Worm (Caenorhabditis elegans) whole organism, L4 larva: Measurements from ENCODE around the gene F31D4.5.

Source experiments
- F10B5.3 ChIP-seq: sonication (generic microtip); optimal IDR thresholded peaks from 2 replicates; lab custom pipeline; 2016; ENCODE audit warnings: mild to moderate bottlenecking, missing genetic modification characterization, missing compliant biosample characterization
- F26F4.8 ChIP-seq: fragments of 200-800 bp; sonication (Bioruptor generic); conservative IDR thresholded peaks from 2 replicates; pipeline ENCODE4 v1.3.6; 2022; ENCODE audit warnings: missing genetic modification characterization, missing compliant biosample characterization
- F37D6.2 ChIP-seq: sonication (generic microtip); optimal IDR thresholded peaks from 2 replicates; lab custom pipeline; 2016; ENCODE audit warnings: mild to moderate bottlenecking, missing genetic modification characterization, missing compliant biosample characterization
- F44E2.7 ChIP-seq: fragments of 200-800 bp; sonication (Bioruptor generic); IDR thresholded peaks from 2 replicates; pipeline ENCODE4 v2.1.2; 2022; ENCODE audit warnings: missing genetic modification characterization, missing compliant biosample characterization
- Y105C5A.15 ChIP-seq: fragments of 200-800 bp; sonication (Bioruptor generic); IDR thresholded peaks from 2 replicates; pipeline ENCODE4 v1.3.6; 2022; ENCODE audit warnings: missing genetic modification characterization, missing compliant biosample characterization
- Y48G9A.11 ChIP-seq: fragments of 200-800 bp; sonication (Bioruptor generic); IDR thresholded peaks from 2 replicates; pipeline ENCODE4 v1.3.6; 2022; ENCODE audit warnings: missing genetic modification reagents, missing genetic modification characterization, missing compliant biosample characterization
- Y5F2A.4 ChIP-seq: fragments of 200-800 bp; sonication (Bioruptor generic); optimal IDR thresholded peaks from 2 replicates; lab custom pipeline; 2018; ENCODE audit warnings: mild to moderate bottlenecking, missing genetic modification characterization, missing compliant biosample characterization
- Y75B8A.6 ChIP-seq: fragments of 200-800 bp; sonication (Bioruptor generic); IDR thresholded peaks from 2 replicates; pipeline ENCODE4 v1.3.6; 2022; ENCODE audit warnings: missing genetic modification reagents, missing genetic modification characterization, missing compliant biosample characterization
- aha-1 ChIP-seq: fragments of 150-350 bp; peaks from one replicate; lab custom pipeline; 2014; ENCODE audit warnings: missing biosample characterization, missing genetic modification characterization
- ama-1 ChIP-seq: fragments of 150-350 bp; optimal IDR thresholded peaks from 2 replicates; lab custom pipeline; 2014; ENCODE audit warnings: inconsistent platforms, mixed read lengths
- ceh-20 ChIP-seq: fragments of 200-800 bp; sonication (Bioruptor generic); IDR thresholded peaks from 2 replicates; pipeline ENCODE4 v1.3.6; 2022; ENCODE audit warnings: missing genetic modification reagents, missing genetic modification characterization, missing compliant biosample characterization
- ceh-28 ChIP-seq: fragments of 150-350 bp; optimal IDR thresholded peaks from 2 replicates; lab custom pipeline; 2014; ENCODE audit warnings: missing biosample characterization, missing genetic modification reagents, missing genetic modification characterization
- ces-1 ChIP-seq: fragments of 150-350 bp; sonication (generic microtip); optimal IDR thresholded peaks from 4 replicates; lab custom pipeline; 2014; ENCODE audit warnings: missing biosample characterization, missing genetic modification reagents, missing genetic modification characterization
- daf-8 ChIP-seq: fragments of 200-800 bp; sonication (Bioruptor generic); IDR thresholded peaks from 2 replicates; pipeline ENCODE4 v1.3.6; 2022; ENCODE audit warnings: missing genetic modification characterization, missing compliant biosample characterization
- dpl-1 ChIP-seq: fragments of 150-350 bp; optimal IDR thresholded peaks from 2 replicates; lab custom pipeline; 2014; ENCODE audit warnings: missing biosample characterization, missing genetic modification reagents, missing genetic modification characterization
- egl-43 ChIP-seq: fragments of 200-800 bp; sonication (Bioruptor generic); IDR thresholded peaks from 2 replicates; pipeline ENCODE4 v1.3.6; 2022; ENCODE audit warnings: missing genetic modification reagents, missing genetic modification characterization, missing compliant biosample characterization
- fkh-10 ChIP-seq: fragments of 150-350 bp; optimal IDR thresholded peaks from 2 replicates; lab custom pipeline; 2014; ENCODE audit warnings: missing biosample characterization, missing genetic modification reagents, missing genetic modification characterization
- gei-8 ChIP-seq: fragments of 200-800 bp; sonication (Bioruptor generic); optimal IDR thresholded peaks from 2 replicates; lab custom pipeline; 2018; ENCODE audit warnings: mild to moderate bottlenecking, missing genetic modification characterization, missing compliant biosample characterization
- hif-1 ChIP-seq, 2 experiments: sonication (generic microtip); optimal IDR thresholded peaks; 2 replicates each; lab custom pipeline; 2016 to 2017; ENCODE audit warnings: missing compliant biosample characterization in 2 of 2, missing genetic modification characterization in 2 of 2, missing genetic modification reagents in 2 of 2, missing genotype in 2 of 2, mild to moderate bottlenecking in 1 of 2
- hlh-11 ChIP-seq: fragments of 200-800 bp; sonication (Bioruptor generic); optimal IDR thresholded peaks from 2 replicates; lab custom pipeline; 2018; ENCODE audit warnings: mild to moderate bottlenecking, missing genetic modification characterization, missing compliant biosample characterization
- hlh-30 ChIP-seq: sonication (generic microtip); optimal IDR thresholded peaks from 2 replicates; lab custom pipeline; 2017; ENCODE audit warnings: antibody characterized with exemption, mild to moderate bottlenecking, missing genetic modification characterization, missing compliant biosample characterization; ENCODE audit not compliant: insufficient read depth
- hmg-1.1 ChIP-seq: fragments of 200-800 bp; sonication (Bioruptor generic); IDR thresholded peaks from 2 replicates; pipeline ENCODE4 v1.3.6; 2022; ENCODE audit warnings: missing genetic modification reagents, missing genetic modification characterization, missing compliant biosample characterization
- lin-13 ChIP-seq: fragments of 150-350 bp; optimal IDR thresholded peaks from 2 replicates; lab custom pipeline; 2014; ENCODE audit warnings: missing biosample characterization, missing genetic modification reagents, missing genetic modification characterization
- lir-3 ChIP-seq: sonication (generic microtip); optimal IDR thresholded peaks from 2 replicates; lab custom pipeline; 2016; ENCODE audit warnings: mild to moderate bottlenecking, missing genetic modification characterization, missing compliant biosample characterization
- lsy-2 ChIP-seq, 2 experiments: fragments of 150-350 bp in 1 of 2; sonication (generic microtip) in 1 of 2; optimal IDR thresholded peaks; 2 replicates each; lab custom pipeline; 2014 to 2017; ENCODE audit warnings: missing biosample characterization in 2 of 2, missing genetic modification characterization in 2 of 2
- madf-9 ChIP-seq: fragments of 200-800 bp; sonication (Bioruptor generic); conservative IDR thresholded peaks from 2 replicates; pipeline ENCODE4 v1.3.6; 2022; ENCODE audit warnings: missing genetic modification reagents, missing genetic modification characterization, missing compliant biosample characterization
- mdl-1 ChIP-seq, 2 experiments: fragments of 150-350 bp in 1 of 2; sonication (generic microtip) in 1 of 2; optimal IDR thresholded peaks; 2 replicates each; lab custom pipeline; 2014 to 2017; ENCODE audit warnings: missing biosample characterization in 2 of 2, missing genetic modification characterization in 2 of 2
- mes-2 ChIP-seq: sonication (generic microtip); optimal IDR thresholded peaks from 2 replicates; lab custom pipeline; 2016; ENCODE audit warnings: missing genotype, mild to moderate bottlenecking, missing genetic modification characterization, missing compliant biosample characterization; ENCODE audit not compliant: poor library complexity, severe bottlenecking
- mxl-3 ChIP-seq: fragments of 200-800 bp; sonication (Bioruptor generic); optimal IDR thresholded peaks from 2 replicates; lab custom pipeline; 2018; ENCODE audit warnings: mild to moderate bottlenecking, missing genetic modification characterization, missing compliant biosample characterization
- nhr-10 ChIP-seq: fragments of 150-350 bp; optimal IDR thresholded peaks from 2 replicates; lab custom pipeline; 2014; ENCODE audit warnings: missing biosample characterization, missing genetic modification characterization
- nhr-11 ChIP-seq: fragments of 150-350 bp; optimal IDR thresholded peaks from 2 replicates; lab custom pipeline; 2014; ENCODE audit warnings: missing biosample characterization, missing genetic modification characterization
- nhr-28 ChIP-seq: fragments of 150-350 bp; optimal IDR thresholded peaks from 2 replicates; lab custom pipeline; 2014; ENCODE audit warnings: missing biosample characterization, missing genetic modification characterization
- nhr-48 ChIP-seq: sonication (generic microtip); optimal IDR thresholded peaks from 2 replicates; lab custom pipeline; 2016; ENCODE audit warnings: mild to moderate bottlenecking, missing genetic modification characterization, missing compliant biosample characterization
- nhr-76 ChIP-seq: fragments of 150-350 bp; optimal IDR thresholded peaks from 2 replicates; lab custom pipeline; 2014; ENCODE audit warnings: missing biosample characterization, missing genetic modification characterization
- rbr-2 ChIP-seq: sonication (generic microtip); optimal IDR thresholded peaks from 2 replicates; lab custom pipeline; 2016; ENCODE audit warnings: missing genotype, missing genetic modification characterization, missing compliant biosample characterization
- set-16 ChIP-seq: fragments of 200-800 bp; sonication (Bioruptor generic); IDR thresholded peaks from 2 replicates; pipeline ENCODE4 v1.3.6; 2022; ENCODE audit warnings: missing genetic modification reagents, missing genetic modification characterization, missing compliant biosample characterization
- tra-1 ChIP-seq: fragments of 200-800 bp; sonication (Bioruptor generic); IDR thresholded peaks from 2 replicates; pipeline ENCODE4 v1.3.6; 2022; ENCODE audit warnings: missing genetic modification reagents, missing genetic modification characterization, missing compliant biosample characterization
- unc-130 ChIP-seq: sonication (generic microtip); optimal IDR thresholded peaks from 2 replicates; lab custom pipeline; 2016; ENCODE audit warnings: missing genetic modification reagents, missing genetic modification characterization, missing compliant biosample characterization
- unc-62 ChIP-seq, 3 experiments: fragments of 150-350 bp in 1 of 3; sonication (generic microtip); optimal IDR thresholded peaks in 2 of 3; peaks in 1 of 3; 1 replicate in 1 of 3; 2 replicates in 2 of 3; lab custom pipeline; 2014 to 2017; ENCODE audit warnings: missing biosample characterization in 3 of 3, missing genetic modification characterization in 3 of 3, missing genetic modification reagents in 3 of 3, missing genotype in 1 of 3
- vab-7 ChIP-seq: fragments of 200-800 bp; sonication (Bioruptor generic); IDR thresholded peaks from 2 replicates; pipeline ENCODE4 v1.3.6; 2022; ENCODE audit warnings: missing genetic modification reagents, missing genetic modification characterization, missing compliant biosample characterization
- zag-1 ChIP-seq: fragments of 150-350 bp; optimal IDR thresholded peaks from 2 replicates; lab custom pipeline; 2014; ENCODE audit warnings: missing biosample characterization, missing genetic modification characterization
- zfp-2 ChIP-seq: sonication (generic microtip); optimal IDR thresholded peaks from 2 replicates; lab custom pipeline; 2016; ENCODE audit warnings: mild to moderate bottlenecking, missing genetic modification characterization, missing compliant biosample characterization
- zip-2 ChIP-seq: fragments of 150-350 bp; optimal IDR thresholded peaks from 2 replicates; lab custom pipeline; 2014; ENCODE audit warnings: missing biosample characterization, missing genetic modification characterization

Gene F31D4.5

DNA sequence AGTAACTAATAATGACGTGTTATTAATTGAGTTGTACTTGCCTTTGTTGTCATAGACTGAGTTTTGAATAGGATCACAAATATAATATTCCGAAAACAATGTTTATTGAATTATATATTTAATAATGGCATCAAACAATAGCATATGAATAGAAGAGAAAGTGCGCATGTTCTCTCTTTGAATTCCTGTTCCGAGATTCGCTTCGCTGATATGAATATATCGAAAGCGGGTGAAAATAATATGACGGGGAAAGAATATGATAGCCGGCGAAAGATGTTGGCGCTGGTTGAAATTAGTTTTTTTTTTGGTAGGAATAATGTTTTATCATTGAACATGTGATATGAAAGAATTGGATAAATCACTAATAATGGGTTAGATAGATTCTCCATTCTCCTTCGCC lies 33.8 kb upstream of the F31D4.5 start, which contains the start of gene T03D8.6:
TSS of gene T03D8.6 (minus strand) at position 298 of the 400 bp plus-strand sequence.
- TF ChIP-seq ama-1 (no peak), nhr-28 (tag; lab: Kevin White, UChicago) (peak; percentile 17)

DNA sequence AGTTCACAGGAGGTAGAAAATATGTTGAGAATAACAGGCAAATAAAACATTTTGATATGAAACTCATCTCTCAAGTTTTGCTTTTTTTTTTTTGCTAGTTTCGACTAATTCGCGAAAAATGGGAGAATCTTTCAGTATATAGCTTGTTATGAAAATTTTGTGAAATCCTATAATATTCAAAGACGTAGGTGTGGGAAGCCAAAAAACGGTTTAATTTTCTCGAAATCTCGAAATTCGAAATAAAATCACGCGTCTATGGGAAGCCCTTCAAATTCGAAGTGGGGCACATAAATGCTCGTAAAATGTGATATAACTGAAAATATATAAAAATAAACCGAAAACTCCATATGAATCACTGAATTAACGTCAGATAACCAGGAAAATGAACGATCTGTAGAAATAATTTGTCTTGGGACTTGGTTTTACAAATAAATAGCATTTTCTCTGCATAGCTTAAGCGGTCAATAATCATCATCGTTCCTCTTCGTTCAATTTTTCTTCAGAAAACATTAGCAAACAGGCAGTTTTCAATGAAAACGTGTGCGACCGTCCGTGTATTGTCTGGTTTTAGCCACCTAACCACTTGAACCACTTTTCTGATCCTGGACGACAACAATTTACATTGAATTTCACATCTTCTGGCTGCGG lies 28.8 kb upstream of the F31D4.5 start, which contains the start of the genes gcy-22 and grl-14:
TSS of gene gcy-22 (minus strand) at position 101 of the 648 bp plus-strand sequence.
TSS of gene grl-14 (plus strand) at position 598 of the 648 bp plus-strand sequence.
- TF ChIP-seq F44E2.7 (GFP tag; lab: Robert Waterston, UW): no peak
- TF ChIP-seq fkh-10 (GFP tag; lab: Kevin White, UChicago): no peak
- no peak for TF ChIP-seq zfp-2 (tag; lab: Kevin White, UChicago)
- no peak for TF ChIP-seq nhr-10 (tag; lab: Kevin White, UChicago)
- TF ChIP-seq zag-1: no peak
- TF ChIP-seq ceh-20 (GFP tag; lab: Robert Waterston, UW): no peak
- no peak for TF ChIP-seq Y105C5A.15
- no peak for TF ChIP-seq madf-9
- TF ChIP-seq rbr-2 (tag; lab: Kevin White, UChicago): no peak
- TF ChIP-seq tra-1 (GFP tag; lab: Robert Waterston, UW): no peak

ce11 chrV:20826618-20827017 lies 27.3 kb upstream of the F31D4.5 start:
- peak; percentile 73 for TF ChIP-seq aha-1 (tag; lab: Kevin White, UChicago)
- TF ChIP-seq daf-8 (GFP tag; lab: Robert Waterston, UW): no peak
- no peak for TF ChIP-seq lin-13 (GFP tag; lab: Kevin White, UChicago)
- peak in 1 of 2 experiments; percentile 81 for TF ChIP-seq unc-62 (GFP tag; optimal IDR thresholded peaks at IDR 0.05 in 1 of 2; lab: Kevin White, UChicago)
- no peak for TF ChIP-seq unc-62 (tag; optimal IDR thresholded peaks at IDR 0.05; lab: Kevin White, UChicago)
- TF ChIP-seq nhr-48 (tag; lab: Kevin White, UChicago): no peak
- TF ChIP-seq, all 104 proteins: peak for 2

DNA sequence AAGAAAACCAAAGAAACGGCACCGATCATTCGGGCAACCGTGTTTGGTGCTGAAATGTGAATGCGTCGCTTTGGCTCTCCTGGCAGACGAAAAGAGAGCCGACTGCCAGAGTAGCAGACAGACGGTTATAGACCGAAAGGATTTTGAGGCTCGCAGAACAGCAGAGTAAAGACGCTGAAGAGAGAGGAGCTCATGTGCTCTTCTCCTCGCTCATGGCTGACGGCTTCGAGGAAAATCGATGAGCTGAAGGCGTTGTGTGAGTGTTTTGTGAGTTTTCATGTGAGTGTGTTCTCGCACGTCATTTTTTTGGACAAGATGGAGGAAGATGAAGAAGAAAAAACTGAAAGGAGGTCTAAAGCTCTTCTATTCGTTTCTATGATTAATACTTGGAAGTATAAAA lies 25.1 kb upstream of the F31D4.5 start, which contains the start of gene sbt-1:
TSS of gene sbt-1 (minus strand) at position 62 of the 400 bp plus-strand sequence.
- TF ChIP-seq egl-43 (GFP tag; lab: Robert Waterston, UW) (0 out of 2 replicates have a peak, but pooled peaks have one; percentile 42), unc-62 (GFP tag; optimal IDR thresholded peaks at IDR 0.05 in 1 of 2; lab: Kevin White, UChicago) (peak in 1 of 2 experiments; percentile 81), unc-62 (tag; optimal IDR thresholded peaks at IDR 0.05; lab: Kevin White, UChicago) (no peak), hlh-30 (tag; lab: Kevin White, UChicago) (peak; percentile 83), nhr-11 (tag; lab: Kevin White, UChicago) (peak; percentile 45), ces-1 (GFP tag; lab: Kevin White, UChicago) (no peak), F26F4.8 (no peak), hif-1 (tag; optimal IDR thresholded peaks at IDR 0.05; lab: Kevin White, UChicago) (peak in 1 of 2 experiments; percentile 56), hmg-1.1 (GFP tag; lab: Robert Waterston, UW) (peak; percentile 75), fkh-10 (GFP tag; lab: Kevin White, UChicago) (peak; percentile 94), unc-130 (GFP tag; lab: Kevin White, UChicago) (no peak), mdl-1 (tag; optimal IDR thresholded peaks at IDR 0.05; lab: Kevin White, UChicago) (peak in 1 of 2 experiments; percentile 69), lsy-2 (tag; optimal IDR thresholded peaks at IDR 0.05; lab: Kevin White, UChicago) (peak; percentile 45 to 74), nhr-76 (tag; lab: Kevin White, UChicago) (no peak), aha-1 (tag; lab: Kevin White, UChicago) (peak; percentile 96), ceh-28 (peak; percentile 30), mxl-3 (GFP tag; lab: Kevin White, UChicago) (no peak), zip-2 (tag; lab: Kevin White, UChicago) (no peak), hlh-11 (peak; percentile 14), Y48G9A.11 (GFP tag; lab: Robert Waterston, UW) (no peak), vab-7 (GFP tag; lab: Robert Waterston, UW) (peak; percentile 29; the same call in 1 of the 2 replicates), Y5F2A.4 (no peak), tra-1 (GFP tag; lab: Robert Waterston, UW) (0 out of 2 replicates have a peak, but pooled peaks have one; percentile 24), lir-3 (tag; lab: Kevin White, UChicago) (no peak), set-16 (GFP tag; lab: Robert Waterston, UW) (peak; percentile 55), F37D6.2 (tag; lab: Kevin White, UChicago) (peak; percentile 49), Y75B8A.6 (GFP tag; lab: Robert Waterston, UW) (no peak), dpl-1 (no peak), F10B5.3 (tag; lab: Kevin White, UChicago) (no peak), gei-8 (GFP tag; lab: Kevin White, UChicago) (no peak), mes-2 (peak; percentile 39), rbr-2 (tag; lab: Kevin White, UChicago) (peak; percentile 63)
